Fruit fly (Drosophila melanogaster) whole organism, embryonic: ENCODE results near the gene Scamp.

Experiments used
- CG10462 ChIP-seq: fragments of 200-800 bp; sonication (Bioruptor generic); optimal IDR thresholded peaks from 2 replicates; lab custom pipeline; 2016; ENCODE audit warnings: missing biosample characterization, missing genetic modification characterization
- CG11247 ChIP-seq: fragments of 200-800 bp; sonication (Bioruptor generic); IDR thresholded peaks from 2 replicates; pipeline ENCODE4 v1.3.6; 2022; ENCODE audit warnings: missing biosample characterization, missing genetic modification characterization
- CG13296 ChIP-seq: fragments of 200-800 bp; sonication (Bioruptor generic); optimal IDR thresholded peaks from 3 replicates; lab custom pipeline; 2018; ENCODE audit warnings: missing biosample characterization, mild to moderate bottlenecking, missing genetic modification characterization
- CG14014 ChIP-seq: fragments of 200-800 bp; sonication (Bioruptor generic); IDR thresholded peaks from 2 replicates; pipeline ENCODE4 v1.3.6; 2022; ENCODE audit warnings: missing biosample characterization, missing genetic modification characterization
- CG15011 ChIP-seq: fragments of 200-800 bp; sonication (Bioruptor generic); optimal IDR thresholded peaks from 3 replicates; lab custom pipeline; 2018; ENCODE audit warnings: missing biosample characterization, mild to moderate bottlenecking, missing genetic modification characterization
- CG16779 ChIP-seq: fragments of 200-800 bp; sonication (Bioruptor generic); IDR thresholded peaks from 2 replicates; pipeline ENCODE4 v1.3.6; 2022; ENCODE audit warnings: missing biosample characterization, missing genetic modification characterization
- CG16813 ChIP-seq: fragments of 200-800 bp; sonication (Bioruptor generic); IDR thresholded peaks from 3 replicates; pipeline ENCODE4 v1.3.6; 2022; ENCODE audit warnings: missing biosample characterization, missing genetic modification characterization; ENCODE audit not compliant: partially characterized antibody
- CG17802 ChIP-seq: fragments of 200-800 bp; sonication (Bioruptor generic); optimal IDR thresholded peaks from 2 replicates; lab custom pipeline; 2018; ENCODE audit warnings: missing biosample characterization, mild to moderate bottlenecking, missing genetic modification characterization, moderate library complexity
- CG17912 ChIP-seq: fragments of 200-800 bp; sonication (Bioruptor generic); optimal IDR thresholded peaks from 2 replicates; lab custom pipeline; 2018; ENCODE audit warnings: missing biosample characterization, mild to moderate bottlenecking, missing genetic modification characterization
- CG1832 ChIP-seq: fragments of 200-800 bp; sonication (Bioruptor generic); optimal IDR thresholded peaks from 2 replicates; lab custom pipeline; 2017; ENCODE audit warnings: missing biosample characterization, mild to moderate bottlenecking, missing genetic modification characterization, inconsistent platforms
- CG2116 ChIP-seq: fragments of 200-800 bp; sonication (Bioruptor generic); optimal IDR thresholded peaks from 3 replicates; lab custom pipeline; 2018; ENCODE audit warnings: missing biosample characterization, mild to moderate bottlenecking, missing genetic modification characterization
- CG2712 ChIP-seq: fragments of 200-800 bp; optimal IDR thresholded peaks from 3 replicates; lab custom pipeline; 2019; ENCODE audit warnings: missing biosample characterization, mild to moderate bottlenecking, missing genetic modification characterization, moderate library complexity
- CG30431 ChIP-seq: fragments of 200-800 bp; sonication (Bioruptor generic); optimal IDR thresholded peaks from 2 replicates; lab custom pipeline; 2017; ENCODE audit warnings: missing biosample characterization, missing genetic modification characterization
- CG34224 ChIP-seq: fragments of 200-800 bp; sonication (Bioruptor generic); IDR thresholded peaks from 3 replicates; pipeline ENCODE4 v1.3.6; 2022; ENCODE audit warnings: missing biosample characterization, missing genetic modification characterization; ENCODE audit not compliant: partially characterized antibody
- CG3847 ChIP-seq: fragments of 200-800 bp; sonication (Bioruptor generic); IDR thresholded peaks from 2 replicates; pipeline ENCODE4 v1.3.6; 2022; ENCODE audit warnings: missing biosample characterization, missing genetic modification characterization
- CG6654 ChIP-seq: fragments of 200-800 bp; sonication (Bioruptor generic); optimal IDR thresholded peaks from 2 replicates; lab custom pipeline; 2017; ENCODE audit warnings: missing biosample characterization, mild to moderate bottlenecking, missing genetic modification characterization
- CG6765 ChIP-seq: fragments of 200-800 bp; sonication (Bioruptor generic); optimal IDR thresholded peaks from 3 replicates; lab custom pipeline; 2017; ENCODE audit warnings: missing biosample characterization, mild to moderate bottlenecking, missing genetic modification characterization
- CG8290 ChIP-seq, 3 experiments: fragments of 200-800 bp; sonication (Bioruptor generic); optimal IDR thresholded peaks; 2 replicates each; lab custom pipeline; 2016 to 2019; ENCODE audit warnings: missing biosample characterization in 3 of 3, missing genetic modification characterization in 3 of 3, mild to moderate bottlenecking in 2 of 3, moderate library complexity in 1 of 3
- CG8944 ChIP-seq: fragments of 200-800 bp; sonication (Bioruptor generic); optimal IDR thresholded peaks from 3 replicates; lab custom pipeline; 2016; ENCODE audit warnings: missing biosample characterization, missing genetic modification characterization
- CkIIα-i1 ChIP-seq: fragments of 200-800 bp; sonication (Bioruptor generic); IDR thresholded peaks from 2 replicates; pipeline ENCODE4 v1.3.6; 2022; ENCODE audit warnings: missing biosample characterization, missing genetic modification characterization
- D19A ChIP-seq: fragments of 200-800 bp; optimal IDR thresholded peaks from 3 replicates; lab custom pipeline; 2019; ENCODE audit warnings: missing biosample characterization, mild to moderate bottlenecking, missing genetic modification characterization, moderate library complexity
- Dbx ChIP-seq: fragments of 200-800 bp; sonication (Bioruptor generic); IDR thresholded peaks from 3 replicates; pipeline ENCODE4 v1.3.6; 2022; ENCODE audit warnings: missing biosample characterization, missing genetic modification characterization
- Dll ChIP-seq: fragments of 200-800 bp; sonication (Bioruptor generic); IDR thresholded peaks from 4 replicates; pipeline ENCODE4 v1.3.6; 2022; ENCODE audit warnings: missing biosample characterization, missing genetic modification characterization; ENCODE audit not compliant: partially characterized antibody
- Dp ChIP-seq: fragments of 200-800 bp; sonication (Bioruptor generic); optimal IDR thresholded peaks from 2 replicates; lab custom pipeline; 2018; ENCODE audit warnings: missing biosample characterization, mild to moderate bottlenecking, missing genetic modification characterization, moderate library complexity
- Fer3 ChIP-seq: fragments of 200-800 bp; sonication (Bioruptor generic); optimal IDR thresholded peaks from 2 replicates; lab custom pipeline; 2018; ENCODE audit warnings: missing biosample characterization, mild to moderate bottlenecking, missing genetic modification characterization, moderate library complexity
- HmgZ ChIP-seq: fragments of 200-800 bp; sonication (Bioruptor generic); optimal IDR thresholded peaks from 2 replicates; lab custom pipeline; 2018; ENCODE audit warnings: missing biosample characterization, mild to moderate bottlenecking, missing genetic modification characterization
- Hr51 ChIP-seq, 2 experiments: fragments of 200-800 bp; sonication (Bioruptor generic); optimal IDR thresholded peaks; 2 replicates in 1 of 2; 3 replicates in 1 of 2; lab custom pipeline; 2016 to 2018; ENCODE audit warnings: missing biosample characterization in 2 of 2, missing genetic modification characterization in 2 of 2, mild to moderate bottlenecking in 1 of 2, moderate library complexity in 1 of 2
- MESR4 ChIP-seq: fragments of 200-800 bp; sonication (Bioruptor generic); optimal IDR thresholded peaks from 2 replicates; lab custom pipeline; 2018; ENCODE audit warnings: missing biosample characterization, mild to moderate bottlenecking, missing genetic modification characterization, moderate library complexity
- Myb ChIP-seq: fragments of 200-800 bp; sonication (Bioruptor generic); optimal IDR thresholded peaks from 2 replicates; lab custom pipeline; 2016; ENCODE audit warnings: missing biosample characterization, missing genetic modification characterization
- NC2α ChIP-seq: fragments of 200-800 bp; sonication (Bioruptor generic); optimal IDR thresholded peaks from 2 replicates; lab custom pipeline; 2016; ENCODE audit warnings: missing biosample characterization, missing genetic modification characterization
- Opbp ChIP-seq: fragments of 200-800 bp; sonication (Bioruptor generic); IDR thresholded peaks from 3 replicates; pipeline ENCODE4 v1.3.6; 2022; ENCODE audit warnings: missing biosample characterization, missing genetic modification characterization; ENCODE audit not compliant: partially characterized antibody
- Ssrp ChIP-seq: fragments of 200-800 bp; sonication (Bioruptor generic); optimal IDR thresholded peaks from 2 replicates; lab custom pipeline; 2018; ENCODE audit warnings: missing biosample characterization, mild to moderate bottlenecking, missing genetic modification characterization, moderate library complexity
- Tbp ChIP-seq: fragments of >200 bp; optimal IDR thresholded peaks from 2 replicates; lab custom pipeline; 2018; ENCODE audit warnings: missing biosample characterization, missing genetic modification characterization
- bbx ChIP-seq: fragments of 200-800 bp; sonication (Bioruptor generic); IDR thresholded peaks from 2 replicates; pipeline ENCODE4 v1.3.6; 2022; ENCODE audit warnings: missing biosample characterization, missing genetic modification characterization; ENCODE audit not compliant: partially characterized antibody
- bigmax ChIP-seq: fragments of 200-800 bp; sonication (Bioruptor generic); optimal IDR thresholded peaks from 2 replicates; lab custom pipeline; 2018; ENCODE audit warnings: missing biosample characterization, mild to moderate bottlenecking, missing genetic modification characterization
- chinmo ChIP-seq: fragments of 200-800 bp; sonication (Bioruptor generic); IDR thresholded peaks from 4 replicates; pipeline ENCODE4 v1.3.6; 2022; ENCODE audit warnings: missing biosample characterization, missing genetic modification characterization; ENCODE audit not compliant: partially characterized antibody
- crp ChIP-seq, 2 experiments: fragments of 200-800 bp; sonication (Bioruptor generic); optimal IDR thresholded peaks; 2 replicates in 1 of 2; 3 replicates in 1 of 2; lab custom pipeline; 2017; ENCODE audit warnings: missing biosample characterization in 2 of 2, missing genetic modification characterization in 2 of 2, mild to moderate bottlenecking in 1 of 2, moderate library complexity in 1 of 2
- dysf ChIP-seq: fragments of 200-800 bp; sonication (Bioruptor generic); IDR thresholded peaks from 3 replicates; pipeline ENCODE4 v1.3.6; 2022; ENCODE audit warnings: missing biosample characterization, missing genetic modification characterization
- gcm2 ChIP-seq: fragments of 200-800 bp; sonication (Bioruptor generic); optimal IDR thresholded peaks from 2 replicates; lab custom pipeline; 2016; ENCODE audit warnings: missing biosample characterization, missing genetic modification characterization
- gsb ChIP-seq: fragments of 200-800 bp; sonication (Bioruptor generic); IDR thresholded peaks from 2 replicates; pipeline ENCODE4 v1.3.6; 2022; ENCODE audit warnings: missing biosample characterization, missing genetic modification characterization
- hkb ChIP-seq, 2 experiments: fragments of 200-800 bp in 1 of 2; fragments of >200 bp in 1 of 2; sonication (Bioruptor generic) in 1 of 2; IDR thresholded peaks in 1 of 2; optimal IDR thresholded peaks in 1 of 2; 2 replicates each; pipeline versions ENCODE4 v1.3.6 to Lab custom; 2017 to 2022; ENCODE audit warnings: missing biosample characterization in 1 of 2, missing genetic modification characterization in 1 of 2
- lilli ChIP-seq: fragments of 200-800 bp; sonication (Bioruptor generic); optimal IDR thresholded peaks from 3 replicates; lab custom pipeline; 2016; ENCODE audit warnings: missing biosample characterization, missing genetic modification characterization
- mld ChIP-seq: fragments of 200-800 bp; sonication (Bioruptor generic); IDR thresholded peaks from 3 replicates; pipeline ENCODE4 v1.3.6; 2022; ENCODE audit warnings: missing biosample characterization, missing genetic modification characterization; ENCODE audit not compliant: partially characterized antibody
- nom ChIP-seq: fragments of 200-800 bp; sonication (Bioruptor generic); optimal IDR thresholded peaks from 2 replicates; lab custom pipeline; 2017; ENCODE audit warnings: missing biosample characterization, missing genetic modification characterization, mild to moderate bottlenecking, moderate library complexity, missing genetic modification reagents
- oc ChIP-seq: fragments of 200-800 bp; sonication (Bioruptor generic); optimal IDR thresholded peaks from 2 replicates; lab custom pipeline; 2018; ENCODE audit warnings: missing biosample characterization, mild to moderate bottlenecking, missing genetic modification characterization, moderate library complexity
- onecut ChIP-seq: fragments of 200-800 bp; sonication (Bioruptor generic); IDR thresholded peaks from 2 replicates; pipeline ENCODE4 v1.3.6; 2022; ENCODE audit warnings: missing biosample characterization, missing genetic modification characterization
- sr ChIP-seq: fragments of 200-800 bp; sonication (Bioruptor generic); IDR thresholded peaks from 3 replicates; pipeline ENCODE4 v1.3.6; 2022; ENCODE audit warnings: missing biosample characterization, missing genetic modification characterization
- tup ChIP-seq: fragments of 200-800 bp; sonication (Bioruptor generic); optimal IDR thresholded peaks from 2 replicates; lab custom pipeline; 2016; ENCODE audit warnings: missing biosample characterization, mild to moderate bottlenecking, missing genetic modification characterization, moderate library complexity
- unc-4 ChIP-seq: fragments of 200-800 bp; sonication (Bioruptor generic); IDR thresholded peaks from 2 replicates; pipeline ENCODE4 v1.3.6; 2022; ENCODE audit warnings: missing biosample characterization, missing genetic modification characterization; ENCODE audit not compliant: partially characterized antibody

Scamp gene

dm6 chrX:15486682-15487081 lies 37.0 kb upstream of the Scamp start, which contains the start of gene Gmap (continued):
- TF ChIP-seq tup (GFP tag; lab: Kevin White, UChicago) = no peak
- TF ChIP-seq Myb (GFP tag; lab: Kevin White, UChicago) = peak; percentile 2
- TF ChIP-seq unc-4 (GFP tag; lab: Robert Waterston, UW) = peak; percentile 71
- TF ChIP-seq CkIIα-i1 (GFP tag; lab: Robert Waterston, UW) = no peak
- TF ChIP-seq onecut = no peak
- no peak for TF ChIP-seq CG6765
- 0 out of 4 replicates have a peak, but pooled peaks have one; percentile 58 for TF ChIP-seq chinmo
- TF ChIP-seq Dll = peak; percentile 80
- TF ChIP-seq CG34224 (GFP tag; lab: Robert Waterston, UW) = peak; percentile 88
- TF ChIP-seq CG17912 (GFP tag; lab: Kevin White, UChicago) = no peak
- TF ChIP-seq CG3847 = no peak
- TF ChIP-seq Tbp (GFP tag; lab: Kevin White, UChicago) = no peak
- TF ChIP-seq mld (GFP tag; lab: Robert Waterston, UW) = peak; percentile 88
- TF ChIP-seq nom = no peak
- no peak for TF ChIP-seq CG17802 (tag; lab: Kevin White, UChicago)
- TF ChIP-seq CG14014 = no peak
- TF ChIP-seq MESR4 (GFP tag; lab: Kevin White, UChicago) = peak; percentile 4
- TF ChIP-seq Opbp (GFP tag; lab: Robert Waterston, UW) = peak; percentile 80; the same call in 2 of the 3 replicates
- peak; percentile 85 for TF ChIP-seq Dp (GFP tag; lab: Kevin White, UChicago)
- TF ChIP-seq bbx = peak; percentile 91
- no peak for TF ChIP-seq CG8290 (GFP tag; optimal IDR thresholded peaks at IDR 0.05; lab: Kevin White, UChicago)
- TF ChIP-seq CG8290 (tag; optimal IDR thresholded peaks at IDR 0.05; lab: Kevin White, UChicago) = peak in 1 of 2 experiments; percentile 16
- no peak for TF ChIP-seq lilli (GFP tag; lab: Kevin White, UChicago)
- TF ChIP-seq bigmax (GFP tag; lab: Kevin White, UChicago) = no peak
- TF ChIP-seq HmgZ (tag; lab: Kevin White, UChicago) = peak; percentile 33
- no peak for TF ChIP-seq D19A (tag; lab: Kevin White, UChicago)
- TF ChIP-seq gcm2 (GFP tag; lab: Kevin White, UChicago) = no peak
- TF ChIP-seq hkb (optimal IDR thresholded peaks at IDR 0.05; lab: Kevin White, UChicago) = no peak
- TF ChIP-seq hkb (GFP tag; IDR thresholded peaks at IDR 0.05; lab: Robert Waterston, UW) = no peak
- no peak for TF ChIP-seq CG8944 (GFP tag; lab: Kevin White, UChicago)
- TF ChIP-seq CG30431 (GFP tag; lab: Kevin White, UChicago) = no peak
- no peak for TF ChIP-seq CG1832 (GFP tag; lab: Kevin White, UChicago)
- no peak for TF ChIP-seq CG13296 (GFP tag; lab: Kevin White, UChicago)
- no peak for TF ChIP-seq gsb (GFP tag; lab: Robert Waterston, UW)
- peak; percentile 80 for TF ChIP-seq CG16813 (GFP tag; lab: Robert Waterston, UW)
- TF ChIP-seq NC2α (GFP tag; lab: Kevin White, UChicago) = no peak
- TF ChIP-seq CG15011 (GFP tag; lab: Kevin White, UChicago) = no peak
- no peak for TF ChIP-seq dysf (GFP tag; lab: Robert Waterston, UW)
- no peak for TF ChIP-seq CG6654
- no peak for TF ChIP-seq oc (tag; lab: Kevin White, UChicago)
- no peak for TF ChIP-seq CG11247
- peak in 1 of 2 experiments; percentile 84 for TF ChIP-seq crp (GFP tag; optimal IDR thresholded peaks at IDR 0.05; lab: Kevin White, UChicago)
- TF ChIP-seq CG16779 = no peak
- no peak for TF ChIP-seq Hr51 (GFP tag; optimal IDR thresholded peaks at IDR 0.05; lab: Kevin White, UChicago)
- no peak for TF ChIP-seq sr (GFP tag; lab: Robert Waterston, UW)
- peak; percentile 75 for TF ChIP-seq CG2116 (GFP tag; lab: Kevin White, UChicago)
- no peak for TF ChIP-seq Fer3 (tag; lab: Kevin White, UChicago)
- no peak for TF ChIP-seq Ssrp (tag; lab: Kevin White, UChicago)
- TF ChIP-seq CG10462 = no peak
- TF ChIP-seq CG2712 (tag; lab: Kevin White, UChicago) = peak; percentile 3
- no peak for TF ChIP-seq Dbx
